Worm (Caenorhabditis elegans) whole organism, late embryonic: ENCODE results near the gene vps-2.

Experiments
- C08G9.2 ChIP-seq: sonication (generic microtip); optimal IDR thresholded peaks from 2 replicates; lab custom pipeline; 2016; ENCODE audit warnings: mild to moderate bottlenecking, missing genetic modification characterization, moderate library complexity, missing compliant biosample characterization
- F13H6.1 ChIP-seq: sonication (generic microtip); optimal IDR thresholded peaks from 2 replicates; lab custom pipeline; 2016; ENCODE audit warnings: missing genetic modification characterization, missing compliant biosample characterization
- K02D7.2 ChIP-seq: sonication (generic microtip); optimal IDR thresholded peaks from 2 replicates; lab custom pipeline; 2017; ENCODE audit warnings: mild to moderate bottlenecking, missing genetic modification characterization, missing compliant biosample characterization
- Y22D7AL.16 ChIP-seq: sonication (generic microtip); optimal IDR thresholded peaks from 2 replicates; lab custom pipeline; 2016; ENCODE audit warnings: missing genetic modification characterization, missing compliant biosample characterization
- ceh-30 ChIP-seq: fragments of 150-350 bp; optimal IDR thresholded peaks from 2 replicates; lab custom pipeline; 2014; ENCODE audit warnings: missing biosample characterization, missing genetic modification characterization
- ceh-31 ChIP-seq: sonication (generic microtip); optimal IDR thresholded peaks from 2 replicates; lab custom pipeline; 2016; ENCODE audit warnings: missing genetic modification characterization, missing compliant biosample characterization
- ceh-34 ChIP-seq: sonication (generic microtip); optimal IDR thresholded peaks from 2 replicates; lab custom pipeline; 2016; ENCODE audit warnings: mild to moderate bottlenecking, missing genetic modification characterization, missing compliant biosample characterization
- ceh-45 ChIP-seq: fragments of 200-800 bp; sonication (Bioruptor generic); IDR thresholded peaks from 2 replicates; pipeline ENCODE4 v1.3.6; 2022; ENCODE audit warnings: missing genetic modification reagents, missing genetic modification characterization, missing compliant biosample characterization
- ceh-48 ChIP-seq: sonication (generic microtip); optimal IDR thresholded peaks from 2 replicates; lab custom pipeline; 2016; ENCODE audit warnings: missing genetic modification characterization, inconsistent platforms, missing compliant biosample characterization
- ceh-9 ChIP-seq: sonication (generic microtip); optimal IDR thresholded peaks from 2 replicates; lab custom pipeline; 2016; ENCODE audit warnings: mild to moderate bottlenecking, missing genetic modification characterization, inconsistent platforms, missing compliant biosample characterization
- che-1 ChIP-seq: sonication (generic microtip); optimal IDR thresholded peaks from 2 replicates; lab custom pipeline; 2016; ENCODE audit warnings: mild to moderate bottlenecking, missing genetic modification characterization, missing compliant biosample characterization
- dmd-4 ChIP-seq: sonication (generic microtip); optimal IDR thresholded peaks from 2 replicates; lab custom pipeline; 2016; ENCODE audit warnings: borderline replicate concordance, missing genetic modification characterization, missing compliant biosample characterization
- elt-2 ChIP-seq: sonication (generic microtip); optimal IDR thresholded peaks from 2 replicates; lab custom pipeline; 2016; ENCODE audit warnings: missing genetic modification reagents, missing genetic modification characterization, missing compliant biosample characterization
- fax-1 ChIP-seq: sonication (generic microtip); optimal IDR thresholded peaks from 2 replicates; lab custom pipeline; 2016; ENCODE audit warnings: missing genotype, missing genetic modification characterization, missing compliant biosample characterization
- fkh-10 ChIP-seq: fragments of 150-350 bp; optimal IDR thresholded peaks from 2 replicates; lab custom pipeline; 2014; ENCODE audit warnings: missing biosample characterization, missing genetic modification reagents, missing genetic modification characterization
- fkh-6 ChIP-seq: sonication (generic microtip); optimal IDR thresholded peaks from 2 replicates; lab custom pipeline; 2016; ENCODE audit warnings: missing genetic modification characterization, missing compliant biosample characterization
- gmeb-2 ChIP-seq: sonication (generic microtip); optimal IDR thresholded peaks from 2 replicates; lab custom pipeline; 2016; ENCODE audit warnings: missing genetic modification characterization, inconsistent platforms, missing compliant biosample characterization
- hlh-13 ChIP-seq: fragments of 200-800 bp; sonication (Bioruptor generic); optimal IDR thresholded peaks from 2 replicates; lab custom pipeline; 2018; ENCODE audit warnings: mild to moderate bottlenecking, missing genetic modification characterization, missing compliant biosample characterization
- hlh-6 ChIP-seq: sonication (generic microtip); optimal IDR thresholded peaks from 2 replicates; lab custom pipeline; 2016; ENCODE audit warnings: missing genotype, missing genetic modification characterization, missing compliant biosample characterization
- hlh-8 ChIP-seq: sonication (generic microtip); optimal IDR thresholded peaks from 2 replicates; lab custom pipeline; 2016; ENCODE audit warnings: missing genotype, missing genetic modification characterization, missing compliant biosample characterization
- lin-11 ChIP-seq: fragments of 200-800 bp; sonication (Bioruptor generic); optimal IDR thresholded peaks from 2 replicates; lab custom pipeline; 2018; ENCODE audit warnings: mild to moderate bottlenecking, missing genetic modification characterization, missing compliant biosample characterization
- nfya-1 ChIP-seq: sonication (generic microtip); optimal IDR thresholded peaks from 2 replicates; lab custom pipeline; 2017; ENCODE audit warnings: missing genetic modification characterization, mild to moderate bottlenecking, missing compliant biosample characterization, antibody characterized with exemption, moderate library complexity
- nhr-11 ChIP-seq: fragments of 150-350 bp; optimal IDR thresholded peaks from 2 replicates; lab custom pipeline; 2014; ENCODE audit warnings: missing biosample characterization, missing genetic modification characterization
- odd-2 ChIP-seq: sonication (generic microtip); optimal IDR thresholded peaks from 2 replicates; lab custom pipeline; 2017; ENCODE audit warnings: antibody characterized with exemption, mild to moderate bottlenecking, missing genetic modification characterization, missing compliant biosample characterization
- pax-1 ChIP-seq: fragments of 150-350 bp; optimal IDR thresholded peaks from 2 replicates; lab custom pipeline; 2014; ENCODE audit warnings: missing biosample characterization, missing genetic modification characterization
- pros-1 ChIP-seq: fragments of 150-350 bp; optimal IDR thresholded peaks from 2 replicates; lab custom pipeline; 2014; ENCODE audit warnings: missing biosample characterization, missing genetic modification reagents, missing genetic modification characterization
- ref-2 ChIP-seq: sonication (generic microtip); optimal IDR thresholded peaks from 2 replicates; lab custom pipeline; 2016; ENCODE audit warnings: missing genetic modification characterization, missing compliant biosample characterization
- rnt-1 ChIP-seq: sonication (generic microtip); optimal IDR thresholded peaks from 2 replicates; lab custom pipeline; 2016; ENCODE audit warnings: missing genetic modification characterization, missing compliant biosample characterization
- sdc-2 ChIP-seq: sonication (generic microtip); optimal IDR thresholded peaks from 2 replicates; lab custom pipeline; 2016; ENCODE audit warnings: missing genotype, missing genetic modification characterization, missing compliant biosample characterization
- sox-2 ChIP-seq: fragments of 200-800 bp; sonication (Bioruptor generic); IDR thresholded peaks from 2 replicates; pipeline ENCODE4 v1.3.6; 2022; ENCODE audit warnings: missing genetic modification reagents, missing genetic modification characterization, missing compliant biosample characterization
- ttx-3 ChIP-seq: sonication (generic microtip); optimal IDR thresholded peaks from 2 replicates; lab custom pipeline; 2016; ENCODE audit warnings: missing genetic modification reagents, missing genetic modification characterization, missing compliant biosample characterization
- unc-42 ChIP-seq: sonication (generic microtip); optimal IDR thresholded peaks from 2 replicates; lab custom pipeline; 2016; ENCODE audit warnings: missing genotype, missing genetic modification characterization, missing compliant biosample characterization
- unc-55 ChIP-seq: sonication (generic microtip); optimal IDR thresholded peaks from 2 replicates; lab custom pipeline; 2017; ENCODE audit warnings: missing biosample characterization, missing genetic modification reagents, missing genetic modification characterization

vps-2 gene

DNA sequence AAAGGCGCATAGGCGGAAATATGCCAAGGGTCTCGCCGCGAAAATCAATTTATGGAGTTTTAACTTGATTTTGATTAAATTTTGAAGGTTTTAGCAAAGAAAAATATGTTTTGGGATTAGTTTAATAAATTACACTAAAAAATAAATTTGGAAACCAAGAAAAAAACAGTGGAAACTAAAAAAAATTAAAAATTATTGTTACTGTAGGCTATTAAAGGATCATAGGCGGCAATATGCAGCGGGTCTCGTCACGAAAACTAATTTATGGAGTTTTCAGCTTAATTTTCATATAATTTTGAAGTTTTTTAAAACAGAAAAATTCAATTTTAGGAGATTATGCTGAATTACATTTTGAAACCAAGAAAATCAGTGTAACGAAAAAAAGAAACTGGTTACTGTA lies 40.7 kb upstream of the vps-2 start:
- TF ChIP-seq lin-11 (tag; lab: Kevin White, UChicago) (no peak), Y22D7AL.16 (tag; lab: Kevin White, UChicago) (no peak), F13H6.1 (no peak), hlh-8 (tag; lab: Kevin White, UChicago) (no peak)

DNA sequence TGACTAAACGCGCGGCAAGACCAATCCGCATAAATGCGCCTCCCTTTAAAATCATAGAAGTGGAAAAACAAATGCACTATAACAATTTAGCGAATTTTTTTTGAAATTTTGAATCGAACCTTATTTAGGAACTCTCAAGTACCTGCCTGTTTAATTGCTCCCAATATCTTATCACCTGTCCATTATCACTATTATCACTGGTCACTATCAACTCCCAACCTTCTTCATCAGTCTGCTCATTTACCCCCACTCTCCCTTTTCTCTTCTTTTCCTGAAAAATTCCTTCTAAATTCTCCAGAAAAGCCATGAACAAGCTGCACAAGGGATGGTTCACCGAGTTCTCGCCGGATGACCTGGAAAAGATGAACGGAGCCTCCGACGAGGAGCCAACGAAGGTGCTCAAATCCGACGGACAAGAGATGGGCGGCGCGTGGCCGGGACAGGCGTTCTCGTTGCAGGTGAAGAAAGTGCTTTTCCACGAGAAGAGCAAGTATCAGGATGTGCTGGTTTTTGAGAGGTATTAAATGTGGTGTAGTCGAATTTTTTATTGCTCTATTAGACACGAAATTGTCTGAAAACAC lies 38.7 kb upstream of the vps-2 start, which contains the start of gene spds-1:
Gene spds-1 (plus strand): TSS at position 298 of the 581 bp plus-strand sequence.
- TF ChIP-seq elt-2: peak; percentile 76
- TF ChIP-seq fax-1 (tag; lab: Kevin White, UChicago): no peak

DNA sequence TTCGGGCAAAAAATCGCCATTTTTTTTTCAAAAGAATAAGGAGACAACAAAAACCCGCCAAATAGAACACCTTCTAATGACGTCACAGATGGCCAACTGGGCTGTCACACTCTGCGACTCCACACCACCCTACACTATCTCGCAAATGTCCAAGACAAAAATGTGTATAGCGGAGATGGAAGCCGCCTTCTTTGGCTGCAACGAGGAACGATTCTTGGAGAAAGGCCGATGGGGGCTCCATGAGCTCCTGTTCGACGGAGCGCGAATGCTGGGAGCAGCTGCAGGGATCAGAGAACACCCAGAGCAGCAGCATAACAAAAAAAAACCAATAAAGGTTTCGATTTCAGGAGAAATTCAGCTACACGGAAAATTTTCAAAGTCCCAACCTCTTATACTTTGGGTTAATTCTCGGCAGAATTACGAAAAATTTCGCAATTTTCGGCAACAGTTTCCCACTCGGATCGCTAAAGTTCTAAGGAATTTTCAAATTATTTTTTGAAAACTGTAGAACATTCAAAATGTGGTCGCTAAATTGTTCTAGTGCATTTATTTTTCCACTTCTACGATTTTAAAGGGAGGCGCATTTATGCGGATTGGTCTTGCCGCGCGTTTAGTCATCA lies 37.9 kb upstream of the vps-2 start:
- peak; percentile 16; the same call in 1 of the 2 replicates for TF ChIP-seq sox-2 (GFP tag; lab: Robert Waterston, UW)
- TF ChIP-seq ceh-31 (tag; lab: Kevin White, UChicago): peak; percentile 39
- TF ChIP-seq nfya-1: peak; percentile 30
- peak; percentile 60 for TF ChIP-seq hlh-6 (tag; lab: Kevin White, UChicago)
- no peak for TF ChIP-seq ceh-34
- TF ChIP-seq F13H6.1: no peak
- no peak for TF ChIP-seq ttx-3 (tag; lab: Kevin White, UChicago)
- TF ChIP-seq che-1 (tag; lab: Kevin White, UChicago): no peak
- TF ChIP-seq unc-42 (tag; lab: Kevin White, UChicago): peak; percentile 10
- TF ChIP-seq ceh-9 (tag; lab: Kevin White, UChicago): no peak
- no peak for TF ChIP-seq gmeb-2 (tag; lab: Kevin White, UChicago)
- TF ChIP-seq hlh-8 (tag; lab: Kevin White, UChicago): no peak
- no peak for TF ChIP-seq pros-1 (tag; lab: Kevin White, UChicago)
- peak; percentile 51 for TF ChIP-seq ref-2 (tag; lab: Kevin White, UChicago)
- no peak for TF ChIP-seq dmd-4 (tag; lab: Kevin White, UChicago)
- TF ChIP-seq lin-11 (tag; lab: Kevin White, UChicago): no peak
- TF ChIP-seq odd-2 (tag; lab: Kevin White, UChicago): no peak
- no peak for TF ChIP-seq pax-1 (tag; lab: Kevin White, UChicago)
- TF ChIP-seq ceh-48 (tag; lab: Kevin White, UChicago): no peak

DNA sequence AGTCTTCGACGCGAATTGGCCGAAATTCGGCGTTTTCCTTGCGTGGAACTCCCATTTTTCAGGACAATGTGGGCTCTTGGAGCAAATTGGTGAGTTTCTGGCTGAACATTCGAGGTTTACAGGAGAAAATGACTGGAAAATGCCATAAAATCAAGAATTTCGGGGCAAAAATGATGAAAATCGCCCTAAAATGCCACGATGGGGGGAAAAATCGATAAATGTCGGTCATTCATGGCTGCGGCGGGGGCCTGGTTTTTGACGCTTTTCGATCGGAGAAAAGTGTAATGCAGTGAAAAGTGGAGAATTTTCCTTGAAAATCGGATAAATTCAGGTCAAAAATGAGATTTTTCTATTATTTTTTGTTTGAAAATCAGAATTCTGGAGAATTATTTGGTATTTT lies 37.1 kb upstream of the vps-2 start, which contains the start of the genes Y46G5A.18 and Y46G5A.47:
Gene Y46G5A.18 (minus strand): TSS at position 101 of the 400 bp plus-strand sequence.
Gene Y46G5A.47 (minus strand): TSS at position 146 of the 400 bp plus-strand sequence.
- TF ChIP-seq ceh-48 (tag; lab: Kevin White, UChicago) (peak; percentile 64), ceh-34 (no peak)

- TF ChIP-seq C08G9.2 (tag; lab: Kevin White, UChicago) (no peak), rnt-1 (tag; lab: Kevin White, UChicago) (peak; percentile 24), nfya-1 (peak; percentile 2)
- TF ChIP-seq, all 69 proteins: peak for 2
These were observed 32.0 kb upstream of the vps-2 start for ce11 chrII:12799927-12800522.

DNA sequence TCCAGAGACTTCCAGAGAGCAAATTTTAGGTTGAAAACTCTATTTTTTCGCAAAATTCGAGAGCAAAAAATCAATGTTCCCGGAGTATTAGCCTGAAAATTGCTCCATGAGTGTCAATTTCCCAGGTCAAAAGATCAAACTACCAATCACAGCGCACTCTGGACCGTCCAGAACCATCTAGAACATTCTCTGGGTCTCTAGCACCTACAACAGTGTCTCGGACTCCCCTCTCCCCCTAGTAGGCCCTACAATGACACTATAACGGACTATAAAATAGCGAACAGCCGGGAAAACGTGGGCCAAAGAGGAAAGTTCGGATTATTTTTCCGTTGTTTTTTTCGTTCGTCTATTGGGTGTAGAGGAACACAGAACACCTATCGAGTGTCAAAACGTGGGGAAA lies 31.3 kb upstream of the vps-2 start:
- TF ChIP-seq fkh-10 (no peak), nhr-11 (tag; lab: Kevin White, UChicago) (no peak), ceh-48 (tag; lab: Kevin White, UChicago) (no peak), F13H6.1 (no peak), hlh-6 (tag; lab: Kevin White, UChicago) (no peak), pros-1 (tag; lab: Kevin White, UChicago) (no peak), unc-55 (no peak), sdc-2 (tag; lab: Kevin White, UChicago) (no peak), elt-2 (no peak), fkh-6 (tag; lab: Kevin White, UChicago) (no peak), K02D7.2 (tag; lab: Kevin White, UChicago) (no peak), hlh-8 (tag; lab: Kevin White, UChicago) (no peak), ceh-45 (GFP tag; lab: Robert Waterston, UW) (no peak), Y22D7AL.16 (tag; lab: Kevin White, UChicago) (no peak), ceh-30 (tag; lab: Kevin White, UChicago) (no peak), sox-2 (GFP tag; lab: Robert Waterston, UW) (no peak), hlh-13 (GFP tag; lab: Kevin White, UChicago) (no peak), C08G9.2 (tag; lab: Kevin White, UChicago) (no peak)
